Fruit fly (Drosophila melanogaster): ENCODE data around the gene Osi5.

Gene Osi5

DNA sequence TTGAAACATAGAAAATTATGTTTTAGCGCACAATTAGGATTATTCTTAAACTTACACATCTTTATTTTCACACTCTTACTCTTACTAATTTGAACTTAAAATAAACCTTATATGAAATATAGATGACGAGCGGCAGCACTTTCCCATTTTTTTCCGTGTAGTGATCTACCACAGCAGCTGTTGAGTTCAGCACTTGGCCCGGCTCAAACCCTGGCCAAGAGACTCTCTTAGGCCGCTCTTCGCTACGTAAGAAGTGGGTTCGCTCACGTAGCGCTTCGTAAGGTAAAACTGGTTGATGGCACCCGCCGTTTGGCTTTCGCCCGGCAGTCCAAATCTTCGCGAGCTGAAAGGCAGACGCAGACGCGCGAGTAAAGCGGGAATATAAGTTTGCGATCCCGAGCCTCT is 28.8 kb upstream of the Osi5 start, which contains the start of gene Osi24 (continued):
- no peak for TF ChIP-seq CG10565 (GFP tag; optimal IDR thresholded peaks at IDR 0.05)
- peak; percentile 52 for TF ChIP-seq esg (GFP tag; conservative IDR thresholded peaks at IDR 0.05)
- TF ChIP-seq en (GFP tag; optimal IDR thresholded peaks at IDR 0.05): peak; percentile 53
- TF ChIP-seq CG17612 (GFP tag; IDR thresholded peaks at IDR 0.05): 0 out of 2 replicates have a peak, but pooled peaks have one; percentile 18
- TF ChIP-seq CG2120 (GFP tag; optimal IDR thresholded peaks at IDR 0.05): peak; percentile 52
- TF ChIP-seq CG15269 (tag; optimal IDR thresholded peaks at IDR 0.05): peak; percentile 34
- TF ChIP-seq CG8388 (GFP tag; optimal IDR thresholded peaks at IDR 0.05): peak; percentile 51
- TF ChIP-seq CG18262 (tag; optimal IDR thresholded peaks at IDR 0.05): peak; percentile 56
- TF ChIP-seq sna (GFP tag; IDR thresholded peaks at IDR 0.05; ENCODE audit: partially characterized antibody): no peak
- TF ChIP-seq Dfd (GFP tag; optimal IDR thresholded peaks at IDR 0.05): no peak
- TF ChIP-seq pho (GFP tag; optimal IDR thresholded peaks at IDR 0.05): peak; percentile 0
- TF ChIP-seq dysf (GFP tag; IDR thresholded peaks at IDR 0.05): peak; percentile 66
- TF ChIP-seq amos (GFP tag; IDR thresholded peaks at IDR 0.05; ENCODE audit: partially characterized antibody): no peak
- no peak for TF ChIP-seq CG4707 (GFP tag; optimal IDR thresholded peaks at IDR 0.05)
- peak; percentile 94 for TF ChIP-seq sens (GFP tag)
- TF ChIP-seq E2f2 (GFP tag; IDR thresholded peaks at IDR 0.05): no peak
- TF ChIP-seq vnd (GFP tag; IDR thresholded peaks at IDR 0.05; ENCODE audit: partially characterized antibody): no peak
- TF ChIP-seq CG17359 (tag; optimal IDR thresholded peaks at IDR 0.05): peak; percentile 72
- peak; percentile 22 for TF ChIP-seq zf30C (GFP tag; optimal IDR thresholded peaks at IDR 0.05)
- peak; percentile 64 for TF ChIP-seq CG10366 (GFP tag; IDR thresholded peaks at IDR 0.05)
- TF ChIP-seq CG43689 (GFP tag; IDR thresholded peaks at IDR 0.05): 0 out of 2 replicates have a peak, but pooled peaks have one; percentile 37
- no peak for TF ChIP-seq B-H2 (GFP tag; optimal IDR thresholded peaks at IDR 0.05)
- no peak for TF ChIP-seq tup (GFP tag; optimal IDR thresholded peaks at IDR 0.05)
- no peak for TF ChIP-seq tll (GFP tag; optimal IDR thresholded peaks at IDR 0.05)
- peak; percentile 88 for TF ChIP-seq Drgx (GFP tag; IDR thresholded peaks at IDR 0.05)
- peak in 1 of 2 experiments; percentile 41 for TF ChIP-seq Hr78 (GFP tag; optimal IDR thresholded peaks at IDR 0.05)
- TF ChIP-seq CG13624 (GFP tag; optimal IDR thresholded peaks at IDR 0.05): peak; percentile 29
- peak; percentile 57 for TF ChIP-seq Hsf (GFP tag; optimal IDR thresholded peaks at IDR 0.05)
- peak; percentile 27 for TF ChIP-seq CoRest (tag; optimal IDR thresholded peaks at IDR 0.05)
- TF ChIP-seq CG9609 (GFP tag; optimal IDR thresholded peaks at IDR 0.05): peak; percentile 30
- peak; percentile 82 for TF ChIP-seq Awh (GFP tag; IDR thresholded peaks at IDR 0.05)
- peak; percentile 42; the same call in 1 of the 2 replicates for TF ChIP-seq CG32532 (GFP tag; IDR thresholded peaks at IDR 0.05)
- peak; percentile 46 for TF ChIP-seq CG7556 (GFP tag; optimal IDR thresholded peaks at IDR 0.05)
- TF ChIP-seq CG1602 (GFP tag; optimal IDR thresholded peaks at IDR 0.05): peak; percentile 3
- TF ChIP-seq PHDP (tag; optimal IDR thresholded peaks at IDR 0.05): peak; percentile 38
- no peak for TF ChIP-seq hbn (GFP tag; IDR thresholded peaks at IDR 0.05; ENCODE audit: partially characterized antibody)
- TF ChIP-seq BtbVII (GFP tag; optimal IDR thresholded peaks at IDR 0.05): no peak
- TF ChIP-seq Hand (GFP tag; optimal IDR thresholded peaks at IDR 0.05): no peak
- TF ChIP-seq CG1647 (GFP tag; optimal IDR thresholded peaks at IDR 0.05): no peak
- TF ChIP-seq CG7745 (tag; optimal IDR thresholded peaks at IDR 0.05): no peak
- TF ChIP-seq CG16815 (GFP tag; optimal IDR thresholded peaks at IDR 0.05): no peak
- no peak for TF ChIP-seq pfk (GFP tag; optimal IDR thresholded peaks at IDR 0.05)
- TF ChIP-seq CG10959 (GFP tag; IDR thresholded peaks at IDR 0.05): no peak
- TF ChIP-seq lmd (GFP tag; IDR thresholded peaks at IDR 0.05): peak; percentile 52
- no peak for TF ChIP-seq CG2199 (GFP tag; IDR thresholded peaks at IDR 0.05)
- no peak for TF ChIP-seq CG1832 (GFP tag; optimal IDR thresholded peaks at IDR 0.05)
- TF ChIP-seq repo (GFP tag; optimal IDR thresholded peaks at IDR 0.05): no peak
- TF ChIP-seq Oaz (GFP tag; IDR thresholded peaks at IDR 0.05): peak; percentile 41; the same call in 1 of the 2 replicates
- peak; percentile 67 for TF ChIP-seq CG17328 (GFP tag; IDR thresholded peaks at IDR 0.05)
- TF ChIP-seq fd102C (GFP tag; optimal IDR thresholded peaks at IDR 0.05): no peak

Data from whole organism, embryonic.